Worm (Caenorhabditis elegans) whole organism, late embryonic: ENCODE data around the gene pptr-2.

Experiments
- C08G9.2 ChIP-seq: sonication (generic microtip); optimal IDR thresholded peaks from 2 replicates; lab custom pipeline; 2016; ENCODE audit warnings: mild to moderate bottlenecking, missing genetic modification characterization, moderate library complexity, missing compliant biosample characterization
- C38D4.7 ChIP-seq: fragments of 200-800 bp; sonication (Bioruptor generic); optimal IDR thresholded peaks from 2 replicates; lab custom pipeline; 2018; ENCODE audit warnings: mild to moderate bottlenecking, missing genetic modification characterization, moderate library complexity, missing compliant biosample characterization
- F13H6.1 ChIP-seq: sonication (generic microtip); optimal IDR thresholded peaks from 2 replicates; lab custom pipeline; 2016; ENCODE audit warnings: missing genetic modification characterization, missing compliant biosample characterization
- K02D7.2 ChIP-seq: sonication (generic microtip); optimal IDR thresholded peaks from 2 replicates; lab custom pipeline; 2017; ENCODE audit warnings: mild to moderate bottlenecking, missing genetic modification characterization, missing compliant biosample characterization
- K09A11.1 ChIP-seq: sonication (generic microtip); optimal IDR thresholded peaks from 2 replicates; lab custom pipeline; 2017; ENCODE audit warnings: antibody characterized with exemption, mild to moderate bottlenecking, missing genetic modification characterization, missing compliant biosample characterization; ENCODE audit not compliant: insufficient read depth
- T23F11.4 ChIP-seq: fragments of 200-800 bp; sonication (Bioruptor generic); optimal IDR thresholded peaks from 2 replicates; lab custom pipeline; 2018; ENCODE audit warnings: mild to moderate bottlenecking, missing genetic modification characterization, missing compliant biosample characterization
- Y22D7AL.16 ChIP-seq: sonication (generic microtip); optimal IDR thresholded peaks from 2 replicates; lab custom pipeline; 2016; ENCODE audit warnings: missing genetic modification characterization, missing compliant biosample characterization
- ama-1 ChIP-seq: fragments of 150-350 bp; optimal IDR thresholded peaks from 2 replicates; lab custom pipeline; 2014
- ceh-14 ChIP-seq: sonication (generic microtip); optimal IDR thresholded peaks from 2 replicates; lab custom pipeline; 2016; ENCODE audit warnings: missing genotype, missing genetic modification characterization, missing compliant biosample characterization
- ceh-2 ChIP-seq: sonication (generic microtip); optimal IDR thresholded peaks from 2 replicates; lab custom pipeline; 2016; ENCODE audit warnings: missing genotype, missing genetic modification characterization, missing compliant biosample characterization
- ceh-22 ChIP-seq: sonication (generic microtip); optimal IDR thresholded peaks from 2 replicates; lab custom pipeline; 2017; ENCODE audit warnings: missing biosample characterization, missing genetic modification characterization
- ceh-30 ChIP-seq: fragments of 150-350 bp; optimal IDR thresholded peaks from 2 replicates; lab custom pipeline; 2014; ENCODE audit warnings: missing biosample characterization, missing genetic modification characterization
- ceh-31 ChIP-seq: sonication (generic microtip); optimal IDR thresholded peaks from 2 replicates; lab custom pipeline; 2016; ENCODE audit warnings: missing genetic modification characterization, missing compliant biosample characterization
- ceh-34 ChIP-seq: sonication (generic microtip); optimal IDR thresholded peaks from 2 replicates; lab custom pipeline; 2016; ENCODE audit warnings: mild to moderate bottlenecking, missing genetic modification characterization, missing compliant biosample characterization
- ceh-45 ChIP-seq: fragments of 200-800 bp; sonication (Bioruptor generic); IDR thresholded peaks from 2 replicates; pipeline ENCODE4 v1.3.6; 2022; ENCODE audit warnings: missing genetic modification reagents, missing genetic modification characterization, missing compliant biosample characterization
- ceh-48 ChIP-seq: sonication (generic microtip); optimal IDR thresholded peaks from 2 replicates; lab custom pipeline; 2016; ENCODE audit warnings: missing genetic modification characterization, inconsistent platforms, missing compliant biosample characterization
- ceh-6 ChIP-seq: fragments of 200-800 bp; sonication (Bioruptor generic); optimal IDR thresholded peaks from 2 replicates; lab custom pipeline; 2018; ENCODE audit warnings: mild to moderate bottlenecking, missing genetic modification characterization, missing compliant biosample characterization
- ceh-9 ChIP-seq: sonication (generic microtip); optimal IDR thresholded peaks from 2 replicates; lab custom pipeline; 2016; ENCODE audit warnings: mild to moderate bottlenecking, missing genetic modification characterization, inconsistent platforms, missing compliant biosample characterization
- che-1 ChIP-seq: sonication (generic microtip); optimal IDR thresholded peaks from 2 replicates; lab custom pipeline; 2016; ENCODE audit warnings: mild to moderate bottlenecking, missing genetic modification characterization, missing compliant biosample characterization
- dve-1 ChIP-seq: sonication (generic microtip); optimal IDR thresholded peaks from 2 replicates; lab custom pipeline; 2017; ENCODE audit warnings: antibody characterized with exemption, mild to moderate bottlenecking, missing genetic modification characterization, missing compliant biosample characterization
- elt-2 ChIP-seq: sonication (generic microtip); optimal IDR thresholded peaks from 2 replicates; lab custom pipeline; 2016; ENCODE audit warnings: missing genetic modification reagents, missing genetic modification characterization, missing compliant biosample characterization
- elt-4 ChIP-seq: sonication (generic microtip); optimal IDR thresholded peaks from 2 replicates; lab custom pipeline; 2016; ENCODE audit warnings: missing genetic modification characterization, missing compliant biosample characterization
- ets-4 ChIP-seq: sonication (generic microtip); optimal IDR thresholded peaks from 2 replicates; lab custom pipeline; 2016; ENCODE audit warnings: missing genetic modification characterization, missing compliant biosample characterization
- eyg-1 ChIP-seq: sonication (generic microtip); optimal IDR thresholded peaks from 2 replicates; lab custom pipeline; 2016; ENCODE audit warnings: missing genotype, missing genetic modification characterization, missing compliant biosample characterization
- fax-1 ChIP-seq: sonication (generic microtip); optimal IDR thresholded peaks from 2 replicates; lab custom pipeline; 2016; ENCODE audit warnings: missing genotype, missing genetic modification characterization, missing compliant biosample characterization
- fkh-10 ChIP-seq: fragments of 150-350 bp; optimal IDR thresholded peaks from 2 replicates; lab custom pipeline; 2014; ENCODE audit warnings: missing biosample characterization, missing genetic modification reagents, missing genetic modification characterization
- fkh-6 ChIP-seq: sonication (generic microtip); optimal IDR thresholded peaks from 2 replicates; lab custom pipeline; 2016; ENCODE audit warnings: missing genetic modification characterization, missing compliant biosample characterization
- gmeb-2 ChIP-seq: sonication (generic microtip); optimal IDR thresholded peaks from 2 replicates; lab custom pipeline; 2016; ENCODE audit warnings: missing genetic modification characterization, inconsistent platforms, missing compliant biosample characterization
- hlh-30 ChIP-seq: sonication (generic microtip); optimal IDR thresholded peaks from 2 replicates; lab custom pipeline; 2017; ENCODE audit warnings: antibody characterized with exemption, missing genetic modification characterization, missing compliant biosample characterization; ENCODE audit not compliant: insufficient read depth
- hlh-6 ChIP-seq: sonication (generic microtip); optimal IDR thresholded peaks from 2 replicates; lab custom pipeline; 2016; ENCODE audit warnings: missing genotype, missing genetic modification characterization, missing compliant biosample characterization
- hlh-8 ChIP-seq: sonication (generic microtip); optimal IDR thresholded peaks from 2 replicates; lab custom pipeline; 2016; ENCODE audit warnings: missing genotype, missing genetic modification characterization, missing compliant biosample characterization
- lim-6 ChIP-seq: sonication (generic microtip); optimal IDR thresholded peaks from 2 replicates; lab custom pipeline; 2016; ENCODE audit warnings: missing genetic modification characterization, missing compliant biosample characterization
- lin-11 ChIP-seq: fragments of 200-800 bp; sonication (Bioruptor generic); optimal IDR thresholded peaks from 2 replicates; lab custom pipeline; 2018; ENCODE audit warnings: mild to moderate bottlenecking, missing genetic modification characterization, missing compliant biosample characterization
- npax-4 ChIP-seq: sonication (generic microtip); optimal IDR thresholded peaks from 2 replicates; lab custom pipeline; 2016; ENCODE audit warnings: missing genetic modification characterization, missing compliant biosample characterization
- odd-2 ChIP-seq: sonication (generic microtip); optimal IDR thresholded peaks from 2 replicates; lab custom pipeline; 2017; ENCODE audit warnings: antibody characterized with exemption, mild to moderate bottlenecking, missing genetic modification characterization, missing compliant biosample characterization
- pat-9 ChIP-seq: fragments of 200-800 bp; sonication (Bioruptor generic); optimal IDR thresholded peaks from 2 replicates; lab custom pipeline; 2018; ENCODE audit warnings: mild to moderate bottlenecking, missing genetic modification characterization, moderate library complexity, missing compliant biosample characterization
- pax-1 ChIP-seq: fragments of 150-350 bp; optimal IDR thresholded peaks from 2 replicates; lab custom pipeline; 2014; ENCODE audit warnings: missing biosample characterization, missing genetic modification characterization
- pha-2 ChIP-seq: sonication (generic microtip); optimal IDR thresholded peaks from 2 replicates; lab custom pipeline; 2017; ENCODE audit warnings: mild to moderate bottlenecking, missing genetic modification characterization, missing compliant biosample characterization
- pha-4 ChIP-seq: fragments of 150-350 bp; optimal IDR thresholded peaks from 2 replicates; lab custom pipeline; 2018; ENCODE audit warnings: missing biosample characterization, missing genetic modification reagents, missing genetic modification characterization
- pqm-1 ChIP-seq: sonication (generic microtip); optimal IDR thresholded peaks from 2 replicates; lab custom pipeline; 2016; ENCODE audit warnings: missing genetic modification characterization, missing compliant biosample characterization
- pros-1 ChIP-seq: fragments of 150-350 bp; optimal IDR thresholded peaks from 2 replicates; lab custom pipeline; 2014; ENCODE audit warnings: missing biosample characterization, missing genetic modification reagents, missing genetic modification characterization
- ref-2 ChIP-seq: sonication (generic microtip); optimal IDR thresholded peaks from 2 replicates; lab custom pipeline; 2016; ENCODE audit warnings: missing genetic modification characterization, missing compliant biosample characterization
- rnt-1 ChIP-seq: sonication (generic microtip); optimal IDR thresholded peaks from 2 replicates; lab custom pipeline; 2016; ENCODE audit warnings: missing genetic modification characterization, missing compliant biosample characterization
- sdc-2 ChIP-seq: sonication (generic microtip); optimal IDR thresholded peaks from 2 replicates; lab custom pipeline; 2016; ENCODE audit warnings: missing genotype, missing genetic modification characterization, missing compliant biosample characterization
- sox-4 ChIP-seq: sonication (generic microtip); optimal IDR thresholded peaks from 2 replicates; lab custom pipeline; 2017; ENCODE audit warnings: mild to moderate bottlenecking, missing genetic modification characterization, inconsistent platforms, missing compliant biosample characterization
- syd-9 ChIP-seq: sonication (generic microtip); optimal IDR thresholded peaks from 2 replicates; lab custom pipeline; 2016; ENCODE audit warnings: mild to moderate bottlenecking, missing genetic modification characterization, moderate library complexity, missing compliant biosample characterization
- tbx-2 ChIP-seq: sonication (generic microtip); optimal IDR thresholded peaks from 2 replicates; lab custom pipeline; 2016; ENCODE audit warnings: missing genetic modification characterization, missing compliant biosample characterization
- tbx-7 ChIP-seq: sonication (generic microtip); optimal IDR thresholded peaks from 2 replicates; lab custom pipeline; 2016; ENCODE audit warnings: missing genotype, missing genetic modification characterization, missing compliant biosample characterization
- ttx-3 ChIP-seq: sonication (generic microtip); optimal IDR thresholded peaks from 2 replicates; lab custom pipeline; 2016; ENCODE audit warnings: missing genetic modification reagents, missing genetic modification characterization, missing compliant biosample characterization
- unc-3 ChIP-seq, 2 experiments: fragments of 200-800 bp in 1 of 2; sonication (Bioruptor generic) in 1 of 2; sonication (generic microtip) in 1 of 2; conservative IDR thresholded peaks in 1 of 2; optimal IDR thresholded peaks in 1 of 2; 2 replicates each; pipeline versions ENCODE4 v1.3.6 to Lab custom; 2016 to 2022; ENCODE audit warnings: missing compliant biosample characterization in 2 of 2, missing genetic modification characterization in 2 of 2, missing genetic modification reagents in 1 of 2
- unc-42 ChIP-seq: sonication (generic microtip); optimal IDR thresholded peaks from 2 replicates; lab custom pipeline; 2016; ENCODE audit warnings: missing genotype, missing genetic modification characterization, missing compliant biosample characterization
- unc-86 ChIP-seq: sonication (generic microtip); optimal IDR thresholded peaks from 2 replicates; lab custom pipeline; 2016; ENCODE audit warnings: missing genetic modification characterization, missing compliant biosample characterization
- zip-5 ChIP-seq: sonication (generic microtip); optimal IDR thresholded peaks from 2 replicates; lab custom pipeline; 2016; ENCODE audit warnings: missing genetic modification characterization, missing compliant biosample characterization
- ztf-16 ChIP-seq: sonication (generic microtip); optimal IDR thresholded peaks from 2 replicates; lab custom pipeline; 2017; ENCODE audit warnings: missing genetic modification characterization, missing compliant biosample characterization

Gene pptr-2

ce11 chrV:11029309-11029708, 5.4 kb downstream of the pptr-2 start:
- TF ChIP-seq ceh-6 (GFP tag; lab: Kevin White, UChicago) (peak; percentile 39), F13H6.1 (peak; percentile 71), C38D4.7 (no peak), elt-2 (tag; lab: Kevin White, UChicago) (peak; percentile 64), ttx-3 (tag; lab: Kevin White, UChicago) (peak; percentile 3), ceh-34 (tag; lab: Kevin White, UChicago) (peak; percentile 47), pqm-1 (no peak), ref-2 (tag; lab: Kevin White, UChicago) (peak; percentile 89), ceh-14 (tag; lab: Kevin White, UChicago) (peak; percentile 85), sdc-2 (tag; lab: Kevin White, UChicago) (peak; percentile 8), pax-1 (peak; percentile 11), fkh-10 (no peak), hlh-8 (tag; lab: Kevin White, UChicago) (peak; percentile 68), dve-1 (tag; lab: Kevin White, UChicago) (no peak), ceh-45 (GFP tag; lab: Robert Waterston, UW) (no peak), odd-2 (tag; lab: Kevin White, UChicago) (no peak), ama-1 (lab: Kevin White, UChicago) (no peak), unc-42 (peak; percentile 30), Y22D7AL.16 (tag; lab: Kevin White, UChicago) (no peak), unc-86 (tag; lab: Kevin White, UChicago) (no peak), fkh-6 (peak; percentile 63), eyg-1 (peak; percentile 17), pat-9 (tag; lab: Kevin White, UChicago) (no peak), syd-9 (tag; lab: Kevin White, UChicago) (no peak), pha-2 (no peak), pros-1 (tag; lab: Kevin White, UChicago) (no peak), T23F11.4 (no peak), rnt-1 (tag; lab: Kevin White, UChicago) (peak; percentile 83), npax-4 (tag; lab: Kevin White, UChicago) (no peak), lim-6 (tag; lab: Kevin White, UChicago) (peak; percentile 12), fax-1 (tag; lab: Kevin White, UChicago) (peak; percentile 40), gmeb-2 (tag; lab: Kevin White, UChicago) (no peak), hlh-30 (tag; lab: Kevin White, UChicago) (no peak), K02D7.2 (tag; lab: Kevin White, UChicago) (no peak), ceh-30 (tag; lab: Kevin White, UChicago) (no peak), tbx-2 (tag; lab: Kevin White, UChicago) (peak; percentile 87), ets-4 (tag; lab: Kevin White, UChicago) (peak; percentile 89), K09A11.1 (tag; lab: Kevin White, UChicago) (no peak), sox-4 (tag; lab: Kevin White, UChicago) (no peak), lin-11 (tag; lab: Kevin White, UChicago) (no peak), C08G9.2 (peak; percentile 96), ceh-48 (tag; lab: Kevin White, UChicago) (peak; percentile 52), ceh-2 (peak; percentile 86), elt-4 (tag; lab: Kevin White, UChicago) (no peak), che-1 (no peak), ceh-31 (tag; lab: Kevin White, UChicago) (peak; percentile 94), tbx-7 (tag; lab: Kevin White, UChicago) (peak; percentile 91), unc-3 (GFP tag; conservative IDR thresholded peaks at IDR 0.05; lab: Robert Waterston, UW) (no peak), unc-3 (tag; optimal IDR thresholded peaks at IDR 0.05; lab: Kevin White, UChicago) (no peak), ceh-22 (tag; lab: Kevin White, UChicago) (no peak), ceh-9 (tag; lab: Kevin White, UChicago) (no peak), pha-4 (tag; lab: Kevin White, UChicago) (no peak), hlh-6 (tag; lab: Kevin White, UChicago) (peak; percentile 59), zip-5 (peak; percentile 87), ztf-16 (tag; lab: Kevin White, UChicago) (peak; percentile 50)
